Worm (Caenorhabditis elegans): ENCODE data around the gene F48F7.6.
A peak's percentile ranks its signal among the peaks of the same experiment; 100 is the strongest.

ce11 chrX:14000198-14000748 lies 22.6 kb downstream of the F48F7.6 start:
- no peak for TF ChIP-seq ama-1 (optimal IDR thresholded peaks at IDR 0.05)
- TF ChIP-seq ama-1 (GFP tag; optimal IDR thresholded peaks at IDR 0.05) = no peak
- TF ChIP-seq F10E7.11 (tag; optimal IDR thresholded peaks at IDR 0.05) = no peak
- no peak for TF ChIP-seq fkh-3 (tag; optimal IDR thresholded peaks at IDR 0.05)
- TF ChIP-seq ceh-91 (GFP tag; IDR thresholded peaks at IDR 0.05) = no peak
- no peak for TF ChIP-seq F22D6.2 (tag; optimal IDR thresholded peaks at IDR 0.05)
- no peak for TF ChIP-seq attf-5 (GFP tag; optimal IDR thresholded peaks at IDR 0.05)
- TF ChIP-seq let-526 (GFP tag; IDR thresholded peaks at IDR 0.05) = no peak
- TF ChIP-seq lin-40 (tag; optimal IDR thresholded peaks at IDR 0.05) = peak; percentile 9
- TF ChIP-seq madf-6 (GFP tag; IDR thresholded peaks at IDR 0.05) = no peak
- TF ChIP-seq ztf-6 (GFP tag; IDR thresholded peaks at IDR 0.05) = no peak
